Worm (Caenorhabditis elegans) whole organism, midembryonic: ENCODE results near the gene fbxb-20.

Source experiments
- T22C8.4 ChIP-seq: fragments of 200-800 bp; sonication (Bioruptor generic); IDR thresholded peaks from 2 replicates; pipeline ENCODE4 v1.3.6; 2022; ENCODE audit warnings: missing genetic modification characterization, missing compliant biosample characterization
- cog-1 ChIP-seq: sonication (generic microtip); optimal IDR thresholded peaks from 2 replicates; lab custom pipeline; 2016; ENCODE audit warnings: missing genetic modification characterization, missing compliant biosample characterization
- flt-1 ChIP-seq: fragments of 200-800 bp; sonication (Bioruptor generic); IDR thresholded peaks from 2 replicates; pipeline ENCODE4 v1.3.6; 2022; ENCODE audit warnings: missing genetic modification characterization, missing compliant biosample characterization
- med-1 ChIP-seq: sonication (generic microtip); optimal IDR thresholded peaks from 2 replicates; lab custom pipeline; 2017; ENCODE audit warnings: missing genetic modification characterization, mild to moderate bottlenecking, missing compliant biosample characterization, antibody characterized with exemption, missing genetic modification reagents; ENCODE audit not compliant: insufficient read depth
- ref-1 ChIP-seq: fragments of 200-800 bp; sonication (Bioruptor generic); conservative IDR thresholded peaks from 2 replicates; pipeline ENCODE4 v1.3.6; 2022; ENCODE audit warnings: missing genetic modification reagents, missing genetic modification characterization, missing compliant biosample characterization
- tab-1 ChIP-seq: fragments of 200-800 bp; sonication (Bioruptor generic); IDR thresholded peaks from 2 replicates; pipeline ENCODE4 v1.3.6; 2022; ENCODE audit warnings: missing genetic modification characterization, missing compliant biosample characterization
- ztf-23 ChIP-seq: fragments of 200-800 bp; sonication (Bioruptor generic); IDR thresholded peaks from 2 replicates; pipeline ENCODE4 v1.3.6; 2022; ENCODE audit warnings: missing genetic modification reagents, missing genetic modification characterization, missing compliant biosample characterization
- ztf-29 ChIP-seq: fragments of 200-800 bp; sonication (Bioruptor generic); IDR thresholded peaks from 2 replicates; pipeline ENCODE4 v1.3.6; 2022; ENCODE audit warnings: missing genetic modification reagents, missing genetic modification characterization, missing compliant biosample characterization

DNA sequence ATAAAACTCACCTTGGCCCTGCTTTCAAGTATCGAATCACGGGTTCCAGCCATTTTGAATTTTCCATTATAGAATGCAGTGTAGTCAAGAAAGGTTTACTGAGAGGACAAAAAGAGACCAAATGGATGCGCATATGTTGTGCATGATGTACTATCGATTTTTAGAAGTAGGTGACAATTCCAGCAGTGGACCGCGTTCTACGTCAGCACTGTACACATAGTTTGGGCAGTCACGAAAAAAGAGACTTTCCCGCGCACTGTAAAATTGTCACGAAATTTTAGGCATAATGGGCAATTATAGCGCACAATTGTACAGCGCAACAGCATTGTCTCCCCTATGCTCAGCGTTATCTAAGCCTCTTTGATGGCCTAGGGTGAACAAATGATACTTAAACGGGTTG is 40.6 kb upstream of the fbxb-20 start, which contains the start of gene fbxc-22:
- TF ChIP-seq ref-1 (no peak), ztf-29 (GFP tag; lab: Robert Waterston, UW) (no peak), T22C8.4 (GFP tag; lab: Robert Waterston, UW) (no peak), cog-1 (tag; lab: Kevin White, UChicago) (no peak), flt-1 (GFP tag; lab: Robert Waterston, UW) (no peak), med-1 (GFP tag; lab: Kevin White, UChicago) (no peak), tab-1 (no peak), ztf-23 (GFP tag; lab: Robert Waterston, UW) (no peak)
